Fruit fly (Drosophila melanogaster) whole organism, adult: Measurements from ENCODE around the gene PrBP.

Experiments used
- CG11617 ChIP-seq: fragments of 200-800 bp; sonication (Bioruptor generic); optimal IDR thresholded peaks from 2 replicates; lab custom pipeline; 2017; ENCODE audit warnings: mild to moderate bottlenecking, missing biosample characterization, missing genetic modification reagents, missing genetic modification characterization
- CG12768 ChIP-seq: fragments of 200-800 bp; sonication (Bioruptor generic); optimal IDR thresholded peaks from 2 replicates; lab custom pipeline; 2017; ENCODE audit warnings: missing biosample characterization, missing genetic modification characterization, mild to moderate bottlenecking, moderate library complexity, missing genetic modification reagents
- CG14711 ChIP-seq: fragments of 200-800 bp; sonication (Bioruptor generic); optimal IDR thresholded peaks from 2 replicates; lab custom pipeline; 2018; ENCODE audit warnings: missing biosample characterization, mild to moderate bottlenecking, missing genetic modification characterization, moderate library complexity
- CG1620 ChIP-seq: fragments of 200-800 bp; sonication (Bioruptor generic); optimal IDR thresholded peaks from 2 replicates; lab custom pipeline; 2016; ENCODE audit warnings: missing biosample characterization, missing genetic modification characterization
- CG33017 ChIP-seq: fragments of 200-800 bp; sonication (Bioruptor generic); optimal IDR thresholded peaks from 2 replicates; lab custom pipeline; 2018; ENCODE audit warnings: missing biosample characterization, mild to moderate bottlenecking, missing genetic modification characterization, moderate library complexity
- CG5204 ChIP-seq: fragments of 200-800 bp; sonication (Bioruptor generic); optimal IDR thresholded peaks from 2 replicates; lab custom pipeline; 2016; ENCODE audit warnings: missing biosample characterization, missing genetic modification characterization
- CG7045 ChIP-seq: fragments of 200-800 bp; sonication (Bioruptor generic); optimal IDR thresholded peaks from 2 replicates; lab custom pipeline; 2017; ENCODE audit warnings: missing biosample characterization, mild to moderate bottlenecking, missing genetic modification characterization
- CG7101 ChIP-seq: fragments of 200-800 bp; sonication (Bioruptor generic); optimal IDR thresholded peaks from 2 replicates; lab custom pipeline; 2018; ENCODE audit warnings: missing biosample characterization, mild to moderate bottlenecking, missing genetic modification characterization, moderate library complexity
- Clk ChIP-seq: fragments of 200-800 bp; sonication (Bioruptor generic); optimal IDR thresholded peaks from 2 replicates; lab custom pipeline; 2017; ENCODE audit warnings: missing biosample characterization, missing genetic modification characterization
- Crg-1 ChIP-seq: fragments of 200-800 bp; sonication (Bioruptor generic); optimal IDR thresholded peaks from 2 replicates; lab custom pipeline; 2016; ENCODE audit warnings: missing biosample characterization, missing genetic modification characterization
- Hr96 ChIP-seq: fragments of 200-800 bp; sonication (Bioruptor generic); optimal IDR thresholded peaks from 2 replicates; lab custom pipeline; 2016; ENCODE audit warnings: missing biosample characterization, missing genetic modification characterization
- Mnt ChIP-seq: fragments of 200-800 bp; sonication (Bioruptor generic); optimal IDR thresholded peaks from 2 replicates; lab custom pipeline; 2016; ENCODE audit warnings: missing biosample characterization, mild to moderate bottlenecking, missing genetic modification characterization
- bab1 ChIP-seq: fragments of 200-800 bp; sonication (Bioruptor generic); optimal IDR thresholded peaks from 3 replicates; lab custom pipeline; 2019; ENCODE audit warnings: missing biosample characterization, mild to moderate bottlenecking, missing genetic modification characterization, moderate library complexity
- cic ChIP-seq: fragments of 200-800 bp; sonication (Bioruptor generic); optimal IDR thresholded peaks from 2 replicates; lab custom pipeline; 2017; ENCODE audit warnings: missing biosample characterization, mild to moderate bottlenecking, missing genetic modification characterization, moderate library complexity
- cnc ChIP-seq, 2 experiments: fragments of >200 bp; optimal IDR thresholded peaks; 2 replicates each; lab custom pipeline; 2017
- kay ChIP-seq: fragments of 200-800 bp; sonication (Bioruptor generic); peaks from one replicate; lab custom pipeline; 2016; ENCODE audit warnings: missing biosample characterization, missing genetic modification characterization, borderline replicate concordance
- ovo ChIP-seq: fragments of 200-800 bp; sonication (Bioruptor generic); optimal IDR thresholded peaks from 2 replicates; lab custom pipeline; 2016; ENCODE audit warnings: missing biosample characterization, missing genetic modification characterization
- pad ChIP-seq: fragments of 200-800 bp; sonication (Bioruptor generic); optimal IDR thresholded peaks from 3 replicates; lab custom pipeline; 2017; ENCODE audit warnings: missing biosample characterization, missing genetic modification characterization, mild to moderate bottlenecking, moderate library complexity, missing genetic modification reagents
- tj ChIP-seq: fragments of 200-800 bp; sonication (Bioruptor generic); optimal IDR thresholded peaks from 3 replicates; lab custom pipeline; 2017; ENCODE audit warnings: missing biosample characterization, mild to moderate bottlenecking, missing genetic modification characterization, moderate library complexity
- toe ChIP-seq: fragments of 200-800 bp; sonication (Bioruptor generic); optimal IDR thresholded peaks from 2 replicates; lab custom pipeline; 2016; ENCODE audit warnings: missing biosample characterization, missing genetic modification characterization

PrBP gene

DNA sequence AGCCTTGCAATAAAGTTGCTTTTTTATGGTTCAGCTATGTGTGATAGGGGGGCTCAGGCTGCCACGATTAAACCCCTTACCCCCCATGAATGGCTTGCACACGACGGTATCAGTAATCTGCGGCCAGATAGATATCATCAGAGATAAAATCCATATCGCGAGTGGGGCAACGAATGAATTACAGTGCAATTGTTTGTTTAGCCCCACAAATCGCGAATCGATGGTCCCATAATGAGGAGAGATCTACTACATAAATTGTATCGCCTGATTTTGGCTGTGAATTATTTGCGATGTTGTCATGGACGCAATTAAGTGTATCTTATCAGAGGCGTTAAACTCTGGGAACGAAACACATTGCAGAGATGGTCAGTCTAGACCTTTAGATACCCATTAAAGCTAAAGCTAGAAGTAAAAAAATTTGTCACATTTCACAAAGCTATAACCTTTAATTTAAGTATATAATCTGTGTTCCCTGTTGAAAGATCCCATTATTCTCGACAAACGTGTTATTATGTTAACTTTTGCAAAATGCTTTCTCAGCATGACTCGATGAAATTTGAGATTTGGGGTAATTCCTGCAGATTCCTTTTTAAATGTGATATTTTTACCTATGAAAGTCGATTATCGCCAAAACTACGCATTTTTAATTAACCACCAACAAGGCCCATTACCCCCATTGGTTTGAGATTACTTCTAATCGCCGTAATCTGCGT lies 12.3 kb upstream of the PrBP start:
- peak; percentile 9 for TF ChIP-seq CG12768 (GFP tag; lab: Kevin White, UChicago)
- peak; percentile 9 for TF ChIP-seq CG14711 (tag; lab: Kevin White, UChicago)
- TF ChIP-seq CG7045 (GFP tag; lab: Kevin White, UChicago), result peak; percentile 46
- peak; percentile 28 for TF ChIP-seq Hr96 (GFP tag; lab: Kevin White, UChicago)
- no peak for TF ChIP-seq Clk (GFP tag; lab: Kevin White, UChicago)
- peak; percentile 74 for TF ChIP-seq cic (GFP tag; lab: Kevin White, UChicago)
- TF ChIP-seq CG33017 (tag; lab: Kevin White, UChicago), result peak; percentile 29
- no peak for TF ChIP-seq CG7101
- peak; percentile 53 for TF ChIP-seq kay
- no peak for TF ChIP-seq CG1620 (GFP tag; lab: Kevin White, UChicago)
- no peak for TF ChIP-seq CG5204 (GFP tag; lab: Kevin White, UChicago)
- TF ChIP-seq toe (GFP tag; lab: Kevin White, UChicago), result no peak
- TF ChIP-seq bab1, result no peak
- TF ChIP-seq tj (GFP tag; lab: Kevin White, UChicago), result no peak
- TF ChIP-seq Mnt (GFP tag; lab: Kevin White, UChicago), result peak; percentile 13
- no peak for TF ChIP-seq CG11617
- TF ChIP-seq cnc (optimal IDR thresholded peaks at IDR 0.05; lab: Kevin White, UChicago), result peak; percentile 12 to 78
- TF ChIP-seq Crg-1 (GFP tag; lab: Kevin White, UChicago), result no peak
- peak; percentile 18 for TF ChIP-seq pad (GFP tag; lab: Kevin White, UChicago)
- no peak for TF ChIP-seq ovo (GFP tag; lab: Kevin White, UChicago)

DNA sequence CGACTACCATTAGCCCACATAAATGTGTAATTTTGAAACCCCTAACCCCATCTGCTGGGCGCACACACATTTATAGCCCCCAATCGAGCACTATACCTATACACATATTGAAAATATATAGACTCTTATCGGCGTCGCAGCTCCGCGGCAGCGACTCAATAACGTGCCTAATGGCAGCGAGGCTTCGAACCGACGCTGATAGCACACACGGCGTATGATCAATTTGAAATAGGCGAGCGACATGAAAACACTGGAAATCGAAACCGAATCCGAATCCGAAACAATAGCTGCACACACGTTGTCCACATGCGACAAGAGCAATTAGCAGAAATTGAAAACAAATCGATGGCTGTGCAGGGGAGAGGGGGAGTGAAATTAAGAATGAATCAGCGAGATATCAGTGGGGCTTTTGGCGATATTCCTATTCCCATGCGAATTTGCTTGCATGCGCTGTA lies 8.5 kb upstream of the PrBP start:
- TF ChIP-seq CG12768 (GFP tag; lab: Kevin White, UChicago) (peak; percentile 45), bab1 (peak; percentile 46), CG5204 (GFP tag; lab: Kevin White, UChicago) (no peak), cic (GFP tag; lab: Kevin White, UChicago) (peak; percentile 89), Crg-1 (GFP tag; lab: Kevin White, UChicago) (no peak), CG33017 (tag; lab: Kevin White, UChicago) (peak; percentile 17), CG1620 (GFP tag; lab: Kevin White, UChicago) (no peak), tj (GFP tag; lab: Kevin White, UChicago) (peak; percentile 93), pad (GFP tag; lab: Kevin White, UChicago) (no peak), CG11617 (no peak), Mnt (GFP tag; lab: Kevin White, UChicago) (peak; percentile 87), Clk (GFP tag; lab: Kevin White, UChicago) (peak; percentile 18), toe (GFP tag; lab: Kevin White, UChicago) (no peak), CG14711 (tag; lab: Kevin White, UChicago) (peak; percentile 29), ovo (GFP tag; lab: Kevin White, UChicago) (no peak), CG7045 (GFP tag; lab: Kevin White, UChicago) (no peak), cnc (optimal IDR thresholded peaks at IDR 0.05; lab: Kevin White, UChicago) (peak in 1 of 2 experiments; percentile 18), kay (peak; percentile 95), CG7101 (peak; percentile 37), Hr96 (GFP tag; lab: Kevin White, UChicago) (peak; percentile 10)

DNA sequence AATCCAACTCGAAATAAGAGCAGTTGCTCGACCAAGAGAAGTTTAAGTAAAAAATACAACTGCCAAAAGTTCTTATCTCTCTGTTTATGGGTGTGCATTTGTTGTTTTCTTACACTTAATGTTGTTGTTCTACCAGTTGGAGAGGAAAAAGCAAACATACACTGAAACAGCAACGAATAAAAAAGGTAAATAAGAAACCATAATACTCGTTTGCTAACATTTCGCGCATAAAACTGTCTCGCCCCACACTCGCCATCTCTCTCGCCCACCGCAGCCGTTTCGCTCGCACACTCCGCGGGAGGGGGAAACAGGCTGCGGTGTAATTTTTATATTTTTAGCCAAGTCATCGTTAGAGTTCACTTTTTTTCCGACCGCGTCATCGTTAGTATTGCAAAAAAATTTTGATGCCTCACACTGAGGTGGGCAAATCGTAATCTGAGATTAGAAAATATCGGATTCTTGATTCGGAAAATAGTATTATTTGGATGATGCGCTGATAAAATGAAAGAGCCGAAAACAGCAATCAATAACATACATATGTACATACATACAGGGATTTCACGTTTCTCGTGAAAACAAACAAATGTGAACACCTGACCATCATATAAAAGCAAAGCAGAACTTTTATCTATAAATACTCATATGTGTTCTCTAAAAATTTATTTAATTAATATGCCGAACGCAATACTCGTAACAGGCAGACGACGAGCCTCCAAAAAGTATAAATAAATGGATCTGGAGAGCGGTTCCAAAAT lies 6.8 kb upstream of the PrBP start:
- peak; percentile 93 for TF ChIP-seq kay
- TF ChIP-seq CG7045 (GFP tag; lab: Kevin White, UChicago), result peak; percentile 27
- TF ChIP-seq Crg-1 (GFP tag; lab: Kevin White, UChicago), result peak; percentile 57
- TF ChIP-seq CG12768 (GFP tag; lab: Kevin White, UChicago), result peak; percentile 28
- TF ChIP-seq Hr96 (GFP tag; lab: Kevin White, UChicago), result no peak
- peak; percentile 16 for TF ChIP-seq Mnt (GFP tag; lab: Kevin White, UChicago)
- TF ChIP-seq CG33017 (tag; lab: Kevin White, UChicago), result no peak
- TF ChIP-seq toe (GFP tag; lab: Kevin White, UChicago), result no peak
- peak; percentile 98 to 99 for TF ChIP-seq cnc (optimal IDR thresholded peaks at IDR 0.05; lab: Kevin White, UChicago)
- TF ChIP-seq cic (GFP tag; lab: Kevin White, UChicago), result peak; percentile 63
- TF ChIP-seq pad (GFP tag; lab: Kevin White, UChicago), result peak; percentile 52
- peak; percentile 88 for TF ChIP-seq tj (GFP tag; lab: Kevin White, UChicago)
- TF ChIP-seq CG7101, result peak; percentile 15

DNA sequence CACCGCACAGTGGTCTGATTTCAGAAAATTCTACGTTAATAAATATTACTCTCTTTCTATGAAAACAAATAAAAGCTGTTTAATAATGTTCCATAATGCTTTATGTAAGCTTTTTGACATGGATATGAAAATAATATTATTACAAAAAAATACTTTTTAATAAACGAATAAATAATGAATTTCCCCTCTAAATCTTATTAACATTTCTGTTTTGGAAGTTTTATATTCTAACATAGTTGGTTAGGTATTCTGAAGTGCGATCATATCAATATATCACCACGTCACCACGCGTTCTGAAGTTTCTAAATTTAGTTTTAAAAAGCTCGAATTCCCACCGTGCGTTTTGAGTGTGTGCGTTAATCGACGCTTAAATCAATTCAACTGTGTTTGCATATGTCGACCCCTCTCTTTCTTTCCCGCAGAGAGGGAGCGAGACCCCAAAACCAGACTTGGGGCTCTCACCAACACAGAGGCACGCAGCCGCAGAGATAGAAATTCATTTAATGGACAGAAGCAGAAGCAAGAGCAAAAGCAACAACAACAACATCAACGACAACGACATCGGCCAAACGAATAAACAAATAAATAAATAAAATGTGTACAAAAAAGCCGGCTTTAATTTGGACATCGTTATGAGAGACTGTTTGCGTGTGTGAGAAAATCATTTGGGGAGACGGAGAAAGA lies 5.7 kb upstream of the PrBP start:
- peak; percentile 87 for TF ChIP-seq CG7101
- peak; percentile 83 for TF ChIP-seq bab1
- TF ChIP-seq CG1620 (GFP tag; lab: Kevin White, UChicago), result peak; percentile 53
- peak; percentile 37 for TF ChIP-seq Clk (GFP tag; lab: Kevin White, UChicago)
- peak; percentile 60 for TF ChIP-seq CG12768 (GFP tag; lab: Kevin White, UChicago)
- peak; percentile 54 for TF ChIP-seq toe (GFP tag; lab: Kevin White, UChicago)
- TF ChIP-seq CG14711 (tag; lab: Kevin White, UChicago), result peak; percentile 68
- peak; percentile 88 for TF ChIP-seq CG11617
- TF ChIP-seq tj (GFP tag; lab: Kevin White, UChicago), result peak; percentile 69
- peak; percentile 45 for TF ChIP-seq ovo (GFP tag; lab: Kevin White, UChicago)
- TF ChIP-seq CG33017 (tag; lab: Kevin White, UChicago), result peak; percentile 84
- TF ChIP-seq CG5204 (GFP tag; lab: Kevin White, UChicago), result no peak
- TF ChIP-seq Mnt (GFP tag; lab: Kevin White, UChicago), result peak; percentile 52
- no peak for TF ChIP-seq cnc (optimal IDR thresholded peaks at IDR 0.05; lab: Kevin White, UChicago)
- TF ChIP-seq Crg-1 (GFP tag; lab: Kevin White, UChicago), result no peak
- peak; percentile 72 for TF ChIP-seq pad (GFP tag; lab: Kevin White, UChicago)
- TF ChIP-seq kay, result peak; percentile 98
- no peak for TF ChIP-seq cic (GFP tag; lab: Kevin White, UChicago)
- TF ChIP-seq Hr96 (GFP tag; lab: Kevin White, UChicago), result peak; percentile 39
- TF ChIP-seq CG7045 (GFP tag; lab: Kevin White, UChicago), result peak; percentile 84
